Fruit fly (Drosophila melanogaster): ENCODE results near the gene CG9168.

CG9168 gene

DNA sequence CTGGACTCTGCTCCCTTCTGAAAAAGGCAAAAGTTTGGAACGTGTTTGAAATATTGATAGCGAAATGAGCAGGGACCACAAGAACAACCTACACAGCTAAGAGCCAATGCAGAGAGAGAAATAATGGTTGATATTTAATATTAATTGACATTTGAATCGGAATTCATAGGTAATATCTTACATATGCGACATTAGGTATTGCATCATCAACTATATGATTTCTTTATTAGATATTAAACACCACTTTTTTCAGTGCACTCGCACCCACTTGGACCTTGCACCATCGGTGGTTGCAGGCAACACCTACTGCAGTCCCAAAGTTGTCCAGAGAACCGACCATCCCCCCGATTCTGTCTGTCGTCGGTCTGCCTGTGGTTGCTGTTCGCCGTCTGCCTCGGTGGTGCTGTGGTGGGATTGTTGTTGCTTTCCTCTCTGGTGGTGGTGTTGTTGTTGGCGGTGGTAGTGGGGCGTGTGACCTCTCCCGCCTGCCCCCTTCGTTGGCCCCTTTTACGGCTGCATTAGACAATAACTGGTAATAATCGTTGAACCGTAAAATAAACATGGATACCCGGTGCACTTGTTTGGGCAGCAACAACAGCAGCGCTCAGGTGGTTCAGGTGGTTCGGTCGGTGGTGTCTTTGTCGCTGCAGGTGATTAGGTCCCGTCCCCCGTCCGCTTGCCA lies 31.9 kb upstream of the CG9168 start (continued):
- TF ChIP-seq seq (GFP tag; IDR thresholded peaks at IDR 0.05) (peak; percentile 37; the same call in 1 of the 2 replicates), CG18011 (GFP tag; optimal IDR thresholded peaks at IDR 0.05) (no peak), z (GFP tag; IDR thresholded peaks at IDR 0.05) (0 out of 3 replicates have a peak, but pooled peaks have one; percentile 48), ro (GFP tag; IDR thresholded peaks at IDR 0.05) (peak; percentile 51; the same call in 1 of the 2 replicates), ase (GFP tag; IDR thresholded peaks at IDR 0.05) (peak; percentile 37; the same call in 1 of the 3 replicates), CG10654 (GFP tag; optimal IDR thresholded peaks at IDR 0.05) (no peak), CG4854 (GFP tag; optimal IDR thresholded peaks at IDR 0.05) (peak; percentile 5), Adf1 (GFP tag; IDR thresholded peaks at IDR 0.05) (no peak), CG5953 (GFP tag; IDR thresholded peaks at IDR 0.05) (0 out of 2 replicates have a peak, but pooled peaks have one; percentile 32), MTF-1 (GFP tag; optimal IDR thresholded peaks at IDR 0.05; ENCODE audit: borderline replicate concordance) (no peak), pnt (GFP tag; optimal IDR thresholded peaks at IDR 0.05) (peak; percentile 24), bbx (GFP tag; IDR thresholded peaks at IDR 0.05; ENCODE audit: partially characterized antibody) (no peak), CG16863 (GFP tag; optimal IDR thresholded peaks at IDR 0.05) (peak; percentile 35), CG13775 (GFP tag; optimal IDR thresholded peaks at IDR 0.05) (peak; percentile 53), Kr (GFP tag; optimal IDR thresholded peaks at IDR 0.05) (no peak), CG9932 (GFP tag; IDR thresholded peaks at IDR 0.05) (0 out of 2 replicates have a peak, but pooled peaks have one; percentile 16), crol (GFP tag; IDR thresholded peaks at IDR 0.05) (peak; percentile 72), sc (optimal IDR thresholded peaks at IDR 0.05) (no peak), sc (GFP tag; optimal IDR thresholded peaks at IDR 0.05) (peak; percentile 52), CG1529 (GFP tag; optimal IDR thresholded peaks at IDR 0.05) (peak; percentile 64), esg (GFP tag; conservative IDR thresholded peaks at IDR 0.05) (peak; percentile 42), CG7556 (GFP tag; optimal IDR thresholded peaks at IDR 0.05) (peak; percentile 68), NfI (GFP tag; optimal IDR thresholded peaks at IDR 0.05) (peak; percentile 16), CG6254 (GFP tag; optimal IDR thresholded peaks at IDR 0.05) (peak; percentile 76), CG18764 (GFP tag; optimal IDR thresholded peaks at IDR 0.05) (no peak), fd96Cb (tag; optimal IDR thresholded peaks at IDR 0.05) (peak; percentile 52), dmrt99B (tag; optimal IDR thresholded peaks at IDR 0.05) (peak; percentile 60), Bteb2 (GFP tag; optimal IDR thresholded peaks at IDR 0.05) (no peak), CG31224 (GFP tag; IDR thresholded peaks at IDR 0.05) (peak; percentile 69), CG7963 (GFP tag; IDR thresholded peaks at IDR 0.05; ENCODE audit: partially characterized antibody) (no peak), Atf-2 (GFP tag; optimal IDR thresholded peaks at IDR 0.05) (no peak), Gsc (GFP tag; IDR thresholded peaks at IDR 0.05) (peak; percentile 18; the same call in 1 of the 2 replicates), Drgx (GFP tag; IDR thresholded peaks at IDR 0.05) (peak; percentile 92), Hr3 (GFP tag; optimal IDR thresholded peaks at IDR 0.05) (peak; percentile 31), CG4404 (GFP tag; IDR thresholded peaks at IDR 0.05) (peak; percentile 62), CG12299 (tag; optimal IDR thresholded peaks at IDR 0.05) (no peak), CG7372 (GFP tag; IDR thresholded peaks at IDR 0.05) (peak; percentile 62; the same call in 1 of the 2 replicates), lmd (GFP tag; IDR thresholded peaks at IDR 0.05) (peak; percentile 63), corto (GFP tag; optimal IDR thresholded peaks at IDR 0.05) (peak; percentile 23), Sry-δ (GFP tag; optimal IDR thresholded peaks at IDR 0.05) (no peak), pita (GFP tag; optimal IDR thresholded peaks at IDR 0.05) (no peak), kni (GFP tag; optimal IDR thresholded peaks at IDR 0.05) (peak; percentile 88), Six4 (GFP tag; optimal IDR thresholded peaks at IDR 0.05) (peak; percentile 31), CG14014 (GFP tag; IDR thresholded peaks at IDR 0.05) (peak; percentile 24; the same call in 1 of the 2 replicates), CG6689 (GFP tag; IDR thresholded peaks at IDR 0.05) (peak; percentile 74), CG11723 (GFP tag; optimal IDR thresholded peaks at IDR 0.05) (peak; percentile 41), NK7.1 (GFP tag; optimal IDR thresholded peaks at IDR 0.05) (peak; percentile 24), ewg (GFP tag; optimal IDR thresholded peaks at IDR 0.05) (peak; percentile 57), CG2712 (tag; optimal IDR thresholded peaks at IDR 0.05) (peak; percentile 86)

Measured in whole organism, embryonic.